Worm (Caenorhabditis elegans) whole organism, L1 larva: ENCODE measurements around the gene ZK892.3.

ENCODE experiments used
- C04F5.9 ChIP-seq: sonication (generic microtip); optimal IDR thresholded peaks from 2 replicates; lab custom pipeline; 2016; ENCODE audit warnings: missing genetic modification characterization, missing compliant biosample characterization
- C34B4.2 ChIP-seq: sonication (generic microtip); optimal IDR thresholded peaks from 2 replicates; lab custom pipeline; 2017; ENCODE audit warnings: mild to moderate bottlenecking, missing genetic modification characterization, missing compliant biosample characterization
- F16B12.6 ChIP-seq: fragments of 150-350 bp; optimal IDR thresholded peaks from 2 replicates; lab custom pipeline; 2014; ENCODE audit warnings: missing biosample characterization, missing genetic modification characterization
- aha-1 ChIP-seq: fragments of 150-350 bp; optimal IDR thresholded peaks from 2 replicates; lab custom pipeline; 2014; ENCODE audit warnings: missing biosample characterization, missing genetic modification characterization
- alr-1 ChIP-seq: fragments of 200-800 bp; sonication (Bioruptor generic); optimal IDR thresholded peaks from 2 replicates; lab custom pipeline; 2018; ENCODE audit warnings: borderline replicate concordance, mild to moderate bottlenecking, missing genetic modification characterization, missing compliant biosample characterization
- aly-2 ChIP-seq: fragments of 150-350 bp; optimal IDR thresholded peaks from 2 replicates; lab custom pipeline; 2014; ENCODE audit warnings: missing biosample characterization, missing genetic modification characterization
- ceh-63 ChIP-seq: fragments of 200-800 bp; sonication (Bioruptor generic); optimal IDR thresholded peaks from 2 replicates; lab custom pipeline; 2018; ENCODE audit warnings: mild to moderate bottlenecking, missing genetic modification characterization, missing compliant biosample characterization
- ceh-8 ChIP-seq: fragments of 200-800 bp; sonication (Bioruptor generic); optimal IDR thresholded peaks from 2 replicates; lab custom pipeline; 2018; ENCODE audit warnings: mild to moderate bottlenecking, missing genetic modification characterization, moderate library complexity, missing compliant biosample characterization
- ceh-82 ChIP-seq, 3 experiments: fragments of 150-350 bp in 1 of 3; sonication (generic microtip) in 2 of 3; optimal IDR thresholded peaks; 2 replicates each; lab custom pipeline; 2014 to 2017; ENCODE audit warnings: missing biosample characterization in 3 of 3, missing genetic modification characterization in 3 of 3
- ceh-88 ChIP-seq: fragments of 200-800 bp; sonication (Bioruptor generic); IDR thresholded peaks from 2 replicates; pipeline ENCODE4 v1.3.6; 2022; ENCODE audit warnings: missing genetic modification characterization, missing compliant biosample characterization
- dsc-1 ChIP-seq: sonication (generic microtip); optimal IDR thresholded peaks from 2 replicates; lab custom pipeline; 2016; ENCODE audit warnings: mild to moderate bottlenecking, missing genetic modification characterization, missing compliant biosample characterization
- efl-1 ChIP-seq, 4 experiments: fragments of 150-350 bp; optimal IDR thresholded peaks in 3 of 4; peaks in 1 of 4; 1 replicate in 1 of 4; 2 replicates in 3 of 4; lab custom pipeline; 2014; ENCODE audit warnings: missing biosample characterization in 2 of 4, missing genetic modification characterization in 2 of 4, missing genetic modification reagents in 2 of 4
- efl-3 ChIP-seq: fragments of 200-800 bp; sonication (Bioruptor generic); optimal IDR thresholded peaks from 2 replicates; lab custom pipeline; 2018; ENCODE audit warnings: mild to moderate bottlenecking, missing genetic modification characterization, missing compliant biosample characterization
- egl-13 ChIP-seq: sonication (generic microtip); optimal IDR thresholded peaks from 2 replicates; lab custom pipeline; 2016; ENCODE audit warnings: missing genotype, missing genetic modification reagents, missing genetic modification characterization, missing compliant biosample characterization
- elt-2 ChIP-seq: sonication (generic microtip); optimal IDR thresholded peaks from 2 replicates; lab custom pipeline; 2016; ENCODE audit warnings: missing genetic modification characterization, mild to moderate bottlenecking, inconsistent platforms, missing compliant biosample characterization, missing genetic modification reagents
- elt-3 ChIP-seq, 6 experiments: fragments of 150-350 bp in 1 of 6; sonication (generic microtip); optimal IDR thresholded peaks; 2 replicates each; lab custom pipeline; 2017 to 2018; ENCODE audit warnings: missing biosample characterization in 6 of 6, missing genetic modification characterization in 6 of 6, inconsistent platforms in 1 of 6
- ets-5 ChIP-seq: fragments of 200-800 bp; sonication (Bioruptor generic); IDR thresholded peaks from 2 replicates; pipeline ENCODE4 v1.3.6; 2022; ENCODE audit warnings: missing genetic modification characterization, missing compliant biosample characterization
- fkh-10 ChIP-seq: sonication (generic microtip); optimal IDR thresholded peaks from 2 replicates; lab custom pipeline; 2017; ENCODE audit warnings: missing biosample characterization, missing genetic modification reagents, missing genetic modification characterization
- fkh-4 ChIP-seq: sonication (generic microtip); optimal IDR thresholded peaks from 2 replicates; lab custom pipeline; 2016; ENCODE audit warnings: missing compliant biosample characterization, missing genetic modification characterization, borderline replicate concordance
- fos-1 ChIP-seq: fragments of 150-350 bp; optimal IDR thresholded peaks from 2 replicates; lab custom pipeline; 2014; ENCODE audit warnings: missing biosample characterization, missing genetic modification characterization
- grh-1 ChIP-seq: fragments of 200-800 bp; sonication (Bioruptor generic); IDR thresholded peaks from 2 replicates; pipeline ENCODE4 v1.3.6; 2022; ENCODE audit warnings: missing genetic modification reagents, missing genetic modification characterization, missing compliant biosample characterization
- hlh-17 ChIP-seq: fragments of 200-800 bp; sonication (Bioruptor generic); optimal IDR thresholded peaks from 2 replicates; lab custom pipeline; 2018; ENCODE audit warnings: missing genetic modification characterization, mild to moderate bottlenecking, missing compliant biosample characterization, moderate library complexity, borderline replicate concordance
- hlh-4 ChIP-seq: sonication (generic microtip); optimal IDR thresholded peaks from 2 replicates; lab custom pipeline; 2016; ENCODE audit warnings: mild to moderate bottlenecking, missing genetic modification characterization, missing compliant biosample characterization
- isw-1 ChIP-seq: fragments of 200-800 bp; sonication (Bioruptor generic); IDR thresholded peaks from 2 replicates; pipeline ENCODE4 v1.3.6; 2022; ENCODE audit warnings: missing genetic modification characterization, missing compliant biosample characterization
- lin-13 ChIP-seq: fragments of 150-350 bp; optimal IDR thresholded peaks from 2 replicates; lab custom pipeline; 2014; ENCODE audit warnings: missing biosample characterization, missing genetic modification reagents, missing genetic modification characterization
- lin-15B ChIP-seq: fragments of 150-350 bp; sonication (generic microtip); optimal IDR thresholded peaks from 3 replicates; lab custom pipeline; 2014; ENCODE audit warnings: missing biosample characterization, missing genetic modification characterization
- lin-35 ChIP-seq, 2 experiments: fragments of 150-350 bp; optimal IDR thresholded peaks; 2 replicates each; lab custom pipeline; 2014; ENCODE audit warnings: missing biosample characterization in 2 of 2, missing genetic modification characterization in 2 of 2, missing genetic modification reagents in 2 of 2
- lin-39 ChIP-seq: fragments of 150-350 bp; optimal IDR thresholded peaks from 2 replicates; lab custom pipeline; 2014; ENCODE audit warnings: missing biosample characterization, missing genetic modification reagents, missing genetic modification characterization
- lir-3 ChIP-seq: sonication (generic microtip); optimal IDR thresholded peaks from 2 replicates; lab custom pipeline; 2016; ENCODE audit warnings: mild to moderate bottlenecking, missing genetic modification characterization, moderate library complexity, missing compliant biosample characterization; ENCODE audit not compliant: poor library complexity
- lsy-2 ChIP-seq, 2 experiments: fragments of 150-350 bp; optimal IDR thresholded peaks; 2 replicates each; lab custom pipeline; 2014; ENCODE audit warnings: missing biosample characterization in 2 of 2, missing genetic modification characterization in 2 of 2
- mab-9 ChIP-seq: fragments of 200-800 bp; sonication (Bioruptor generic); IDR thresholded peaks from 2 replicates; pipeline ENCODE4 v1.3.6; 2022; ENCODE audit warnings: missing genetic modification reagents, missing genetic modification characterization, missing compliant biosample characterization
- nhr-11 ChIP-seq: fragments of 150-350 bp; optimal IDR thresholded peaks from 2 replicates; lab custom pipeline; 2014; ENCODE audit warnings: missing biosample characterization, missing genetic modification characterization
- nhr-20 ChIP-seq: sonication (generic microtip); optimal IDR thresholded peaks from 2 replicates; lab custom pipeline; 2016; ENCODE audit warnings: mild to moderate bottlenecking, missing genetic modification characterization, missing compliant biosample characterization
- nhr-28 ChIP-seq: fragments of 150-350 bp; optimal IDR thresholded peaks from 2 replicates; lab custom pipeline; 2014; ENCODE audit warnings: missing biosample characterization, missing genetic modification characterization
- nhr-71 ChIP-seq: sonication (generic microtip); optimal IDR thresholded peaks from 2 replicates; lab custom pipeline; 2016; ENCODE audit warnings: mild to moderate bottlenecking, missing genetic modification characterization, moderate library complexity, missing compliant biosample characterization
- nhr-76 ChIP-seq: sonication (generic microtip); optimal IDR thresholded peaks from 2 replicates; lab custom pipeline; 2017; ENCODE audit warnings: missing biosample characterization, missing genetic modification characterization
- nhr-77 ChIP-seq: fragments of 150-350 bp; optimal IDR thresholded peaks from 2 replicates; lab custom pipeline; 2014; ENCODE audit warnings: missing biosample characterization, missing genetic modification characterization
- nhr-84 ChIP-seq: sonication (generic microtip); optimal IDR thresholded peaks from 2 replicates; lab custom pipeline; 2017; ENCODE audit warnings: missing biosample characterization, missing genetic modification characterization
- nhr-85 ChIP-seq: sonication (generic microtip); peaks from one replicate; lab custom pipeline; 2016; ENCODE audit warnings: missing genetic modification characterization, inconsistent platforms, missing compliant biosample characterization
- pag-3 ChIP-seq: sonication (generic microtip); optimal IDR thresholded peaks from 2 replicates; lab custom pipeline; 2017; ENCODE audit warnings: missing genetic modification characterization, mild to moderate bottlenecking, missing compliant biosample characterization, antibody characterized with exemption, borderline replicate concordance; ENCODE audit not compliant: insufficient read depth
- pax-3 ChIP-seq: fragments of 200-800 bp; sonication (Bioruptor generic); optimal IDR thresholded peaks from 2 replicates; lab custom pipeline; 2018; ENCODE audit warnings: mild to moderate bottlenecking, missing genetic modification characterization, moderate library complexity, missing compliant biosample characterization
- skn-1 ChIP-seq: fragments of 150-350 bp; optimal IDR thresholded peaks from 2 replicates; lab custom pipeline; 2014; ENCODE audit warnings: missing biosample characterization, missing genetic modification characterization
- snu-23 ChIP-seq: sonication (generic microtip); optimal IDR thresholded peaks from 2 replicates; lab custom pipeline; 2016; ENCODE audit warnings: missing genetic modification characterization, missing compliant biosample characterization
- sptf-1 ChIP-seq: fragments of 150-350 bp; optimal IDR thresholded peaks from 2 replicates; lab custom pipeline; 2014; ENCODE audit warnings: missing biosample characterization, missing genetic modification characterization
- sup-37 ChIP-seq: fragments of 200-800 bp; sonication (Bioruptor generic); optimal IDR thresholded peaks from 2 replicates; lab custom pipeline; 2018; ENCODE audit warnings: mild to moderate bottlenecking, missing genetic modification characterization, missing compliant biosample characterization
- tbx-2 ChIP-seq: sonication (generic microtip); optimal IDR thresholded peaks from 2 replicates; lab custom pipeline; 2016; ENCODE audit warnings: missing genetic modification characterization, missing compliant biosample characterization
- unc-62 ChIP-seq: fragments of 150-350 bp; optimal IDR thresholded peaks from 2 replicates; lab custom pipeline; 2014; ENCODE audit warnings: missing biosample characterization, missing genetic modification reagents, missing genetic modification characterization
- unc-98 ChIP-seq: fragments of 200-800 bp; sonication (Bioruptor generic); IDR thresholded peaks from 2 replicates; pipeline ENCODE4 v1.3.6; 2022; ENCODE audit warnings: missing genetic modification characterization, missing compliant biosample characterization
- vab-15 ChIP-seq: sonication (generic microtip); optimal IDR thresholded peaks from 2 replicates; lab custom pipeline; 2017; ENCODE audit warnings: missing genotype, mild to moderate bottlenecking, missing genetic modification characterization, missing compliant biosample characterization
- xbp-1 ChIP-seq: sonication (generic microtip); optimal IDR thresholded peaks from 2 replicates; lab custom pipeline; 2016; ENCODE audit warnings: missing genetic modification characterization, missing compliant biosample characterization
- zag-1 ChIP-seq: fragments of 150-350 bp; optimal IDR thresholded peaks from 2 replicates; lab custom pipeline; 2014; ENCODE audit warnings: missing biosample characterization, missing genetic modification characterization
- ztf-11 ChIP-seq, 2 experiments: sonication (generic microtip); optimal IDR thresholded peaks; 2 replicates each; lab custom pipeline; 2016 to 2017; ENCODE audit warnings: missing genetic modification characterization in 2 of 2, missing biosample characterization in 1 of 2, missing compliant biosample characterization in 1 of 2

Gene ZK892.3

ce11 chrII:9974967-9975366 is 26.7 kb upstream of the ZK892.3 start, which contains the start of gene aakg-5:
Gene aakg-5 (minus strand): TSS chrII:9975125.
- TF ChIP-seq grh-1 (peak; percentile 88), isw-1 (GFP tag; lab: Robert Waterston, UW) (0 out of 2 replicates have a peak, but pooled peaks have one; percentile 28), fos-1 (tag; lab: Kevin White, UChicago) (peak; percentile 67), sup-37 (no peak), C04F5.9 (tag; lab: Kevin White, UChicago) (peak; percentile 56), sptf-1 (tag; lab: Kevin White, UChicago) (no peak), F16B12.6 (peak; percentile 28), ets-5 (no peak), vab-15 (tag; lab: Kevin White, UChicago) (no peak), efl-1 (optimal IDR thresholded peaks at IDR 0.05; lab: Kevin White, UChicago) (peak; percentile 84 to 92), efl-1 (GFP tag; optimal IDR thresholded peaks at IDR 0.05 in 1 of 2; lab: Kevin White, UChicago) (peak; percentile 58 to 94), lsy-2 (tag; optimal IDR thresholded peaks at IDR 0.05; lab: Kevin White, UChicago) (peak; percentile 78 to 89), ceh-8 (GFP tag; lab: Kevin White, UChicago) (no peak), lir-3 (tag; lab: Kevin White, UChicago) (peak; percentile 51), lin-15B (tag; lab: Kevin White, UChicago) (no peak), ceh-82 (tag; optimal IDR thresholded peaks at IDR 0.05; lab: Kevin White, UChicago) (peak; percentile 59 to 74 (median 72)), pax-3 (tag; lab: Kevin White, UChicago) (peak; percentile 21), aha-1 (tag; lab: Kevin White, UChicago) (no peak), nhr-85 (peak; percentile 99), hlh-4 (tag; lab: Kevin White, UChicago) (no peak), lin-13 (GFP tag; lab: Kevin White, UChicago) (peak; percentile 88), hlh-17 (GFP tag; lab: Kevin White, UChicago) (no peak), nhr-71 (tag; lab: Kevin White, UChicago) (peak; percentile 96), nhr-20 (tag; lab: Kevin White, UChicago) (peak; percentile 94), C34B4.2 (no peak), nhr-84 (tag; lab: Kevin White, UChicago) (no peak), unc-62 (GFP tag; lab: Kevin White, UChicago) (no peak), aly-2 (no peak), fkh-4 (tag; lab: Kevin White, UChicago) (no peak), pag-3 (tag; lab: Kevin White, UChicago) (no peak), nhr-76 (tag; lab: Kevin White, UChicago) (no peak), snu-23 (GFP tag; lab: Kevin White, UChicago) (peak; percentile 92), ceh-63 (GFP tag; lab: Kevin White, UChicago) (no peak), skn-1 (peak; percentile 90), egl-13 (tag; lab: Kevin White, UChicago) (no peak), nhr-77 (peak; percentile 90), xbp-1 (tag; lab: Kevin White, UChicago) (peak; percentile 79), zag-1 (tag; lab: Kevin White, UChicago) (no peak), tbx-2 (tag; lab: Kevin White, UChicago) (peak; percentile 92), ztf-11 (tag; optimal IDR thresholded peaks at IDR 0.05; lab: Kevin White, UChicago) (no peak), nhr-11 (tag; lab: Kevin White, UChicago) (peak; percentile 79), elt-3 (tag; optimal IDR thresholded peaks at IDR 0.05; lab: Kevin White, UChicago) (peak in 5 of 6 experiments; percentile 36 to 86 (median 56)), lin-35 (GFP tag; optimal IDR thresholded peaks at IDR 0.05; lab: Kevin White, UChicago) (peak; percentile 72 to 88), ceh-88 (GFP tag; lab: Robert Waterston, UW) (peak; percentile 37; the same call in 1 of the 2 replicates), mab-9 (GFP tag; lab: Robert Waterston, UW) (0 out of 2 replicates have a peak, but pooled peaks have one; percentile 57), nhr-28 (tag; lab: Kevin White, UChicago) (no peak), efl-3 (GFP tag; lab: Kevin White, UChicago) (no peak), lin-39 (tag; lab: Kevin White, UChicago) (peak; percentile 46), alr-1 (tag; lab: Kevin White, UChicago) (no peak), elt-2 (tag; lab: Kevin White, UChicago) (peak; percentile 80), dsc-1 (tag; lab: Kevin White, UChicago) (peak; percentile 70), fkh-10 (GFP tag; lab: Kevin White, UChicago) (peak; percentile 37), unc-98 (no peak)
